Worm (Caenorhabditis elegans) whole organism, L4/young adult: ENCODE results near the gene hmg-5.

ENCODE experiments used
- W03F9.2 ChIP-seq: fragments of 150-350 bp; optimal IDR thresholded peaks from 2 replicates; lab custom pipeline; 2014; ENCODE audit warnings: missing biosample characterization, missing genetic modification characterization
- him-1 ChIP-seq: sonication (generic microtip); optimal IDR thresholded peaks from 2 replicates; lab custom pipeline; 2016; ENCODE audit warnings: missing genotype, missing genetic modification reagents, missing genetic modification characterization, missing compliant biosample characterization

DNA sequence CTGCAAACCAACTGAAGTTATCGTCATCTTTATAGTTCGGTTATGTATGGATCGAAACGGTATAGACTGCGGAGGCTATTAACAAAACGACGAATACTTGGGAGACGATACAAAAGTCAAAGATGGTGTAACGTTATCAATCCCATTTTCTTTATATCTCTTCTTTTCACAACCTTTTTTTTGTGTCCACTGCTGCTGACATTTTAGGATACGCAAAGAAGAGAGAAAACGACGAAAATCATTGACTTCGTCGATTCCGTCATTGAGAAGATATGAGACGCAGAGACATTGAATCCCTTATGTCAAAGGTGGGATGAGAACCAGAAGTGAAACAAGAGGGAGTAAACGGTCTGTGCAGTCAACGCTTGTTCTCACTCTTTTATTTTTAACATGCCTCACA is 5.1 kb upstream of the hmg-5 start, which contains the start of gene cima-1:
- no peak for TF ChIP-seq W03F9.2 (tag; lab: Kevin White, UChicago)
- no peak for TF ChIP-seq him-1 (tag; lab: Kevin White, UChicago)
